Worm (Caenorhabditis elegans): Measurements from ENCODE around the gene bus-18.

DNA sequence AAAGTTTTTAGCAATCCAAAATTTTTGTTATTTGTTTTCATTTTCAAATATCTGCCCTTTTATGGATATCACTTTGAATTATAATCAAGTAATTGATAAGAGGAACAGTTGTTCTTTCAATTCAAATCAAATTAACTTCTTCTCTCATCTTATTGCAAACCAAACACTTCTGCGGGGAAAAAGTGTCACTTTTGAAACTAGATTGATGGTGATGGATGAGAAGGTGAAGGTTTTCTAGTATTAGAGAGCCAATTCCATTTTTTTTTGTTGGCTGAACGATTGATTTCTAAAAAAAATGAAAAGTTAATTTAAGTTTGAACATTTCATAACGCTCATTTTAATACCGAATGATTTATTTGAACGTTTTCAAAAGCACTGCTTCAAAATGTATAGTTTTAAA, 6.3 kb downstream of the bus-18 start:
- TF ChIP-seq lin-14 (GFP tag; optimal IDR thresholded peaks at IDR 0.05): peak; percentile 17
- no peak for TF ChIP-seq snpc-4 (tag; optimal IDR thresholded peaks at IDR 0.05)
- no peak for TF ChIP-seq lin-13 (GFP tag; optimal IDR thresholded peaks at IDR 0.05)
- no peak for TF ChIP-seq lin-39 (tag; optimal IDR thresholded peaks at IDR 0.05)
- no peak for TF ChIP-seq aha-1 (tag; optimal IDR thresholded peaks at IDR 0.05)
- TF ChIP-seq unc-62 (GFP tag; optimal IDR thresholded peaks at IDR 0.05): no peak
- no peak for TF ChIP-seq ama-1 (optimal IDR thresholded peaks at IDR 0.05)
- TF ChIP-seq sox-4 (tag; optimal IDR thresholded peaks at IDR 0.05): no peak
- no peak for TF ChIP-seq nhr-77 (tag; optimal IDR thresholded peaks at IDR 0.05)
- no peak for TF ChIP-seq aly-2 (tag; optimal IDR thresholded peaks at IDR 0.05)
- TF ChIP-seq nhr-237 (tag; optimal IDR thresholded peaks at IDR 0.05): no peak
- no peak for TF ChIP-seq lin-35 (GFP tag; optimal IDR thresholded peaks at IDR 0.05)
- no peak for TF ChIP-seq egl-13 (tag; optimal IDR thresholded peaks at IDR 0.05)

Data from whole organism, L1 larva.